Fruit fly (Drosophila melanogaster) whole organism, pupa: ENCODE data around the gene Lsd-1.

Experiments used
- CG10348 ChIP-seq: fragments of 200-800 bp; sonication (Bioruptor generic); IDR thresholded peaks from 2 replicates; pipeline ENCODE4 v1.3.6; 2022; ENCODE audit warnings: missing biosample characterization, missing genetic modification characterization
- CG12605 ChIP-seq: fragments of 200-800 bp; sonication (Bioruptor generic); IDR thresholded peaks from 2 replicates; pipeline ENCODE4 v1.3.6; 2022; ENCODE audit warnings: missing biosample characterization, missing genetic modification characterization
- CG13204 ChIP-seq: fragments of 200-800 bp; sonication (Bioruptor generic); optimal IDR thresholded peaks from 2 replicates; lab custom pipeline; 2018; ENCODE audit warnings: missing biosample characterization, mild to moderate bottlenecking, missing genetic modification characterization, moderate library complexity
- CG14655 ChIP-seq: fragments of 200-800 bp; sonication (Bioruptor generic); optimal IDR thresholded peaks from 3 replicates; lab custom pipeline; 2017; ENCODE audit warnings: mild to moderate bottlenecking, missing biosample characterization, missing genetic modification reagents, missing genetic modification characterization
- CG15710 ChIP-seq: fragments of 200-800 bp; sonication (Bioruptor generic); optimal IDR thresholded peaks from 2 replicates; lab custom pipeline; 2018; ENCODE audit warnings: missing biosample characterization, mild to moderate bottlenecking, missing genetic modification characterization, moderate library complexity
- CG17806 ChIP-seq: fragments of 200-800 bp; sonication (Bioruptor generic); optimal IDR thresholded peaks from 2 replicates; lab custom pipeline; 2018; ENCODE audit warnings: missing biosample characterization, mild to moderate bottlenecking, missing genetic modification characterization, moderate library complexity
- CG32121 ChIP-seq: fragments of 200-800 bp; sonication (Bioruptor generic); IDR thresholded peaks from 2 replicates; pipeline ENCODE4 v1.3.6; 2022; ENCODE audit warnings: missing biosample characterization, missing genetic modification characterization
- CG34367 ChIP-seq: fragments of 200-800 bp; sonication (Bioruptor generic); optimal IDR thresholded peaks from 2 replicates; lab custom pipeline; 2018; ENCODE audit warnings: missing biosample characterization, mild to moderate bottlenecking, missing genetic modification characterization
- CG4496 ChIP-seq: fragments of 200-800 bp; sonication (Bioruptor generic); IDR thresholded peaks from 3 replicates; pipeline ENCODE4 v1.3.6; 2022; ENCODE audit warnings: missing biosample characterization, missing genetic modification characterization
- CG8159 ChIP-seq: fragments of 200-800 bp; sonication (Bioruptor generic); optimal IDR thresholded peaks from 3 replicates; lab custom pipeline; 2018; ENCODE audit warnings: missing biosample characterization, mild to moderate bottlenecking, missing genetic modification characterization, moderate library complexity
- CG8301 ChIP-seq: fragments of 200-800 bp; sonication (Bioruptor generic); optimal IDR thresholded peaks from 2 replicates; lab custom pipeline; 2018; ENCODE audit warnings: missing biosample characterization, mild to moderate bottlenecking, missing genetic modification characterization
- CG9948 ChIP-seq: fragments of 200-800 bp; sonication (Bioruptor generic); optimal IDR thresholded peaks from 2 replicates; lab custom pipeline; 2018; ENCODE audit warnings: missing biosample characterization, mild to moderate bottlenecking, missing genetic modification characterization, moderate library complexity
- D1 ChIP-seq: fragments of 200-800 bp; sonication (Bioruptor generic); optimal IDR thresholded peaks from 2 replicates; lab custom pipeline; 2018; ENCODE audit warnings: missing biosample characterization, mild to moderate bottlenecking, missing genetic modification characterization, moderate library complexity
- EcR ChIP-seq: fragments of 200-800 bp; sonication (Bioruptor generic); optimal IDR thresholded peaks from 3 replicates; lab custom pipeline; 2019; ENCODE audit warnings: missing biosample characterization, missing genetic modification characterization, mild to moderate bottlenecking, moderate library complexity, missing genetic modification reagents
- Ets98B ChIP-seq: fragments of 200-800 bp; sonication (Bioruptor generic); IDR thresholded peaks from 2 replicates; pipeline ENCODE4 v1.3.6; 2022; ENCODE audit warnings: missing biosample characterization, missing genetic modification characterization
- Pif1A ChIP-seq: fragments of 200-800 bp; sonication (Bioruptor generic); optimal IDR thresholded peaks from 3 replicates; lab custom pipeline; 2016; ENCODE audit warnings: missing biosample characterization, missing genetic modification characterization
- Pif1B ChIP-seq: fragments of 200-800 bp; sonication (Bioruptor generic); optimal IDR thresholded peaks from 3 replicates; lab custom pipeline; 2016; ENCODE audit warnings: missing biosample characterization, missing genetic modification characterization
- Snoo ChIP-seq: fragments of 200-800 bp; sonication (Bioruptor generic); optimal IDR thresholded peaks from 3 replicates; lab custom pipeline; 2017; ENCODE audit warnings: missing biosample characterization, mild to moderate bottlenecking, missing genetic modification characterization, inconsistent platforms
- fd96Ca ChIP-seq: fragments of 200-800 bp; sonication (Bioruptor generic); IDR thresholded peaks from 3 replicates; pipeline ENCODE4 v1.3.6; 2022; ENCODE audit warnings: missing biosample characterization, missing genetic modification characterization
- gl ChIP-seq: fragments of 200-800 bp; sonication (Bioruptor generic); optimal IDR thresholded peaks from 2 replicates; lab custom pipeline; 2018; ENCODE audit warnings: missing biosample characterization, mild to moderate bottlenecking, missing genetic modification characterization
- rn ChIP-seq: fragments of 200-800 bp; sonication (Bioruptor generic); IDR thresholded peaks from 2 replicates; pipeline ENCODE4 v1.3.6; 2022; ENCODE audit warnings: missing biosample characterization, missing genetic modification characterization

Gene Lsd-1

DNA sequence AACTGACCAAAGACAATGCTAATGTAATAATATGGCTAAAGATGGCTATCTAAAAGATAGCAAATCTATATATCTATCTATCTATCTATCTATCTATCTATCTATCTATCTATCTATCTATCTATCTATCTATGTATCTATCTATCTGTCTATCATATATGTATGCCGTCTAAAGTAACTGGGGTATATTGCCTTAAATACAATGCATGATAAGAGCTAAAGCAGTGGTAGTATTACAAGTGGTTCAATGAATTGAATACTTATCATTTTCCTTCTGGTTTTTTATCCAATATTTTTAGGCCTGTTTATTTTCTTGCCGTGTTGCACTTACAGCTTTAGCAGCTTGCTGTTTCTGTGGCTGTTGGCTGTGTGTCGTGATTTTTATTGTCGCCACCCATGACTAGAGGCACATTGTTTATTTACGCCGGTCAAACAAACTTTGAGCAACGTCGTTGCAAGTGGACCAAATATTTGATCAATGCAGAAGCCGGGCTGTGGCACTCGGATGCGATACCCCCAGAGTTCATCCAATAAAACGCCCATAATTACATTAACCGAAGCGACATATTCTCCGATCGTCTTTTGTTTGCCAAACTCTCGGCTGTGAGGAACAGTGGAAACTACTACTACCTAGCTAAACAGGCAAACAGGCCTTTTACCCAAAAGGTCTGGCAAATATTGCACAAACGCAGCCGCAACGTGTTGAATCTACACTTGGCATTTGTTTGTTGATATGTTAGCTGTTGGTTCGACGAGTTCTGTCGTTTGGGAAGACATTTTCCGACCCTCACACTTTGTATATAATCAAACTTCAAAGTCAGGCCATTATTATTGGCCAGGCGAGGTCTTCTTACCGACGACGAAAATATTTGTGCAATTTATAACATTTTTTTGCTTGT, 25.7 kb upstream of the Lsd-1 start:
- TF ChIP-seq CG8301 (peak; percentile 65), CG9948 (tag; lab: Kevin White, UChicago) (peak; percentile 20), Pif1A (GFP tag; lab: Kevin White, UChicago) (peak; percentile 51), CG13204 (GFP tag; lab: Kevin White, UChicago) (no peak), Pif1B (GFP tag; lab: Kevin White, UChicago) (no peak), gl (tag; lab: Kevin White, UChicago) (no peak), CG15710 (peak; percentile 45), CG12605 (GFP tag; lab: Robert Waterston, UW) (no peak), CG14655 (peak; percentile 66), CG17806 (peak; percentile 18), CG10348 (no peak), EcR (no peak), fd96Ca (GFP tag; lab: Robert Waterston, UW) (no peak), CG4496 (GFP tag; lab: Robert Waterston, UW) (no peak), CG32121 (GFP tag; lab: Robert Waterston, UW) (no peak), CG8159 (tag; lab: Kevin White, UChicago) (peak; percentile 42), Ets98B (no peak), rn (no peak), Snoo (tag; lab: Kevin White, UChicago) (no peak), CG34367 (tag; lab: Kevin White, UChicago) (peak; percentile 17), D1 (no peak)

DNA sequence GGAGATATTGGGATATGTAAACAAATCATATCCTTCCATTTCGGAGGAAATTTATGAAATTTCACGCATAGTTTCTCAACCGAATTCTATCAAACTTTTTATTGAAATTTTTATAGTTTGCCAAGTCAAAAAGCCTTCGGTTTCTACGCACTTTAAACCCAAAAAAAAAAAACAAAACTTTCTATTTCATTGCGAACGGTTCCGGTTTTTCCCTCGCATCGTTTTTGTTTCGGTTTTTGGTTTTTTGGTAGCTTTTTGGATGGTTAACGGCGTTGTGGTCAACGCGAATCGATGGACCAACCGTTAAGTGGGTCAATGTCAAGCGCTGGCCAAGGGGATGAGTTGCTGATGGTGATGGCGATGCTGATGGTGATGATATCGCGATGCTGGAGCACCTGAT, 22.7 kb upstream of the Lsd-1 start:
- TF ChIP-seq CG8159 (tag; lab: Kevin White, UChicago) (no peak), Snoo (tag; lab: Kevin White, UChicago) (no peak), CG8301 (no peak), Pif1B (GFP tag; lab: Kevin White, UChicago) (no peak), gl (tag; lab: Kevin White, UChicago) (no peak), CG14655 (no peak), CG4496 (GFP tag; lab: Robert Waterston, UW) (no peak), CG9948 (tag; lab: Kevin White, UChicago) (no peak), CG32121 (GFP tag; lab: Robert Waterston, UW) (no peak), Pif1A (GFP tag; lab: Kevin White, UChicago) (no peak), CG17806 (no peak), Ets98B (no peak), CG12605 (GFP tag; lab: Robert Waterston, UW) (no peak), CG13204 (GFP tag; lab: Kevin White, UChicago) (no peak), EcR (no peak), CG10348 (no peak), rn (no peak), fd96Ca (GFP tag; lab: Robert Waterston, UW) (no peak)

DNA sequence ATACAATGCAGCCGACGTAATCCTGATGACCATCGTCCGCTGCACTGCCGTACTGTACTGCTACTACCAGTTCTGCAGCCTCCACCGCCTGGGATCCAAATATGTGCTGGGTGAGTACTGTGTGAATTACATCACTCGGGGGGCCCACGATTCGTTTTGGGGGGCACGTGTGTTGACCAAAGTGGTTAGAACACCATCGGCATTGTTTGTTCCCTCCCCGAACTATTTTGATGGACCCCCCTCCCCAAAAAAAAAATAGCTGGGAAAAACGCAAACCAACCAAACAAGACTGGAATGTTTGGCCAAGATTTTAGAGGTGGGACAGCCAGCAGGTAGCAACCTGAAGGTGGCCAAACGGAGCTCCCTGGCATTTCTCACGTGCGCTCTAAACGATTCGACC, 16.2 kb upstream of the Lsd-1 start:
- TF ChIP-seq CG12605 (GFP tag; lab: Robert Waterston, UW) (no peak), CG13204 (GFP tag; lab: Kevin White, UChicago) (no peak), fd96Ca (GFP tag; lab: Robert Waterston, UW) (no peak), CG17806 (no peak), CG4496 (GFP tag; lab: Robert Waterston, UW) (no peak), rn (no peak), CG8159 (tag; lab: Kevin White, UChicago) (no peak), CG9948 (tag; lab: Kevin White, UChicago) (no peak)

DNA sequence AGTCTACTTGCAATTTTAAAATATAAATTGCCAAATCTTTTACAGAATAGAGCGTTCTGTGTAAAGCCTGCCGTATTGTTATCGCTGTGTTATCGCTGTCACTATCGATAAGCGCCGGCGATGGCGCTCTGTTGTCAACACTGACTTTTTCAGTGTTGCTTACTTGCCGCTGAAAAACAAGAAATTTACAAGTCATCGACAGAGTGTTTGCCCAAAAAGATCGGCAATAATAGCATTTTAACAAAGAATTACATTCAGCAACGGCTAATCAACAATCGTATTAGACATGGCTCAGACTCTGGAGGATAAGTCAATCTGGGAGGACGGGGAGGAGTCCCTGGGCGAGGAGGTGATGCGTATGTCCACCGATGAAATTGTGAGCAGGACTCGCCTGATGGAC, 10.9 kb upstream of the Lsd-1 start, which contains the start of the genes RanBP3 and Rpt5:
RanBP3 (minus strand) TSS at position 107 of the 400 bp plus-strand sequence.
Rpt5 (plus strand) TSS at position 149 of the 400 bp plus-strand sequence.
- TF ChIP-seq CG17806 (peak; percentile 6), CG4496 (GFP tag; lab: Robert Waterston, UW) (peak; percentile 29; the same call in 1 of the 3 replicates), CG32121 (GFP tag; lab: Robert Waterston, UW) (peak; percentile 20; the same call in 1 of the 2 replicates), CG15710 (peak; percentile 39), D1 (no peak), fd96Ca (GFP tag; lab: Robert Waterston, UW) (peak; percentile 28; the same call in 1 of the 3 replicates), Snoo (tag; lab: Kevin White, UChicago) (peak; percentile 40), EcR (peak; percentile 6), Ets98B (peak; percentile 58), CG34367 (tag; lab: Kevin White, UChicago) (no peak)

DNA sequence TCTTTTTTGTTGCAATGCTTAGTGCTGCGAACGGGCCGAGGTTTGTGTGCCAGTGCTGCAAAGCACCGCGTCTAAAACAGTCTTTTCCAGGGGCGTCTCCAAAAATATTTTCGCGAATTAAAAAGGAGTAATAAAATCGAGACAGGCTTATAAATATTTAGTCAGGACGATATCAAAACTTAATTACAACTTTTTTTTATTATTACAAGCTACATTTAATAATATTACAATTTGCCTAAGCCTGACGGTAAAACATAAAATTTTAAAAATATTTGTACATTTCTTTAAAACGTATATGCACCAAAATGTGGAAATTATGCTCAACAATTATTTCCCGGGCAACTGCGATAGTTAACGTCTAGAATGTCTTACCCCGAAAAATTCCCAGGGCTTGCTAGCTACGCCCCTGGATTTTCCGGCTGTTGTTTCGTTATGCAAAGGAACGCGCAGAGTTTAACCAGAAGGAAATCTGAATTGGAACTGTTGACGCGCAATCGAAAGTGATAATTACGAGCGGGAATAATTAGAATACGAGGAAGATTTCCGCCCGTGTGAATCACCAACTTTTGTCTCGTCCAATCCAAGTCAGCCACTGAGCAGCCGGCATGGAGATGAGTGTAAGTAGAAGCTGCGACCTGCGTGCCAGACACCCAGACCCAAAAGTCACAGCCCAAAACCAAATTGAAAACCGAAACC, 5.6 kb upstream of the Lsd-1 start, which contains the start of the genes PTPMT1 and Hrd3:
PTPMT1 (plus strand) TSS at position 428 of the 696 bp plus-strand sequence.
Hrd3 (minus strand) TSS at position 646 of the 696 bp plus-strand sequence.
- peak; percentile 99 for TF ChIP-seq Pif1A (GFP tag; lab: Kevin White, UChicago)
- peak; percentile 97 for TF ChIP-seq CG4496 (GFP tag; lab: Robert Waterston, UW)
- peak; percentile 98 for TF ChIP-seq Snoo (tag; lab: Kevin White, UChicago)
- TF ChIP-seq CG12605 (GFP tag; lab: Robert Waterston, UW), result peak; percentile 88
- peak; percentile 95 for TF ChIP-seq CG13204 (GFP tag; lab: Kevin White, UChicago)
- peak; percentile 91 for TF ChIP-seq Ets98B
- peak; percentile 92 for TF ChIP-seq rn
- peak; percentile 94 for TF ChIP-seq fd96Ca (GFP tag; lab: Robert Waterston, UW)
- peak; percentile 100 for TF ChIP-seq CG14655
- peak; percentile 95 for TF ChIP-seq CG32121 (GFP tag; lab: Robert Waterston, UW)
- TF ChIP-seq CG9948 (tag; lab: Kevin White, UChicago), result peak; percentile 99
- peak; percentile 91 for TF ChIP-seq gl (tag; lab: Kevin White, UChicago)
- TF ChIP-seq CG8301, result peak; percentile 98
- peak; percentile 99 for TF ChIP-seq CG8159 (tag; lab: Kevin White, UChicago)
- TF ChIP-seq Pif1B (GFP tag; lab: Kevin White, UChicago), result peak; percentile 99
- peak; percentile 93 for TF ChIP-seq CG10348
- TF ChIP-seq D1, result no peak
- TF ChIP-seq CG15710, result peak; percentile 99
- TF ChIP-seq CG17806, result peak; percentile 97
- peak; percentile 97 for TF ChIP-seq CG34367 (tag; lab: Kevin White, UChicago)
- peak; percentile 47 for TF ChIP-seq EcR
